Fruit fly (Drosophila melanogaster) whole organism, embryonic: Measurements from ENCODE around the gene CG44158.

Experiments
- Atf6 ChIP-seq: fragments of 200-800 bp; sonication (Bioruptor generic); IDR thresholded peaks from 2 replicates; pipeline ENCODE4 v1.3.6; 2022; ENCODE audit warnings: missing biosample characterization, missing genetic modification characterization
- BEAF-32 ChIP-seq: fragments of 200-800 bp; sonication (Bioruptor generic); optimal IDR thresholded peaks from 3 replicates; lab custom pipeline; 2017; ENCODE audit warnings: missing biosample characterization, missing genetic modification characterization, mild to moderate bottlenecking, moderate library complexity, missing genetic modification reagents
- Blimp-1 ChIP-seq: fragments of 200-800 bp; sonication (Bioruptor generic); optimal IDR thresholded peaks from 3 replicates; lab custom pipeline; 2018; ENCODE audit warnings: missing biosample characterization, missing genetic modification characterization, mild to moderate bottlenecking, moderate library complexity, missing genetic modification reagents
- C15 ChIP-seq: fragments of 200-800 bp; sonication (Bioruptor generic); IDR thresholded peaks from 3 replicates; pipeline ENCODE4 v1.3.6; 2022; ENCODE audit warnings: missing biosample characterization, missing genetic modification characterization
- CG14441 ChIP-seq: fragments of 200-800 bp; sonication (Bioruptor generic); IDR thresholded peaks from 2 replicates; pipeline ENCODE4 v1.3.6; 2022; ENCODE audit warnings: missing biosample characterization, missing genetic modification characterization
- CG18764 ChIP-seq: fragments of 200-800 bp; sonication (Bioruptor generic); optimal IDR thresholded peaks from 3 replicates; lab custom pipeline; 2016; ENCODE audit warnings: missing biosample characterization, missing genetic modification characterization
- CG2129 ChIP-seq: fragments of 200-800 bp; sonication (Bioruptor generic); IDR thresholded peaks from 2 replicates; pipeline ENCODE4 v1.3.6; 2022; ENCODE audit warnings: missing biosample characterization, missing genetic modification characterization; ENCODE audit not compliant: partially characterized antibody
- CG30020 ChIP-seq: fragments of 200-800 bp; optimal IDR thresholded peaks from 2 replicates; lab custom pipeline; 2019; ENCODE audit warnings: missing biosample characterization, mild to moderate bottlenecking, missing genetic modification characterization, moderate library complexity
- CG34422 ChIP-seq: fragments of 200-800 bp; sonication (Bioruptor generic); IDR thresholded peaks from 3 replicates; pipeline ENCODE4 v1.3.6; 2022; ENCODE audit warnings: missing biosample characterization, missing genetic modification characterization
- CG3847 ChIP-seq: fragments of 200-800 bp; sonication (Bioruptor generic); IDR thresholded peaks from 2 replicates; pipeline ENCODE4 v1.3.6; 2022; ENCODE audit warnings: missing biosample characterization, missing genetic modification characterization
- CG7271 ChIP-seq: fragments of 200-800 bp; sonication (Bioruptor generic); optimal IDR thresholded peaks from 2 replicates; lab custom pipeline; 2018; ENCODE audit warnings: missing biosample characterization, mild to moderate bottlenecking, missing genetic modification characterization, moderate library complexity
- CG8281 ChIP-seq: fragments of 200-800 bp; sonication (Bioruptor generic); optimal IDR thresholded peaks from 2 replicates; lab custom pipeline; 2018; ENCODE audit warnings: missing biosample characterization, mild to moderate bottlenecking, missing genetic modification characterization, moderate library complexity
- CG8478 ChIP-seq: fragments of >200 bp; optimal IDR thresholded peaks from 2 replicates; lab custom pipeline; 2018
- CG9727 ChIP-seq: fragments of 200-800 bp; sonication (Bioruptor generic); optimal IDR thresholded peaks from 3 replicates; lab custom pipeline; 2017; ENCODE audit warnings: missing biosample characterization, mild to moderate bottlenecking, missing genetic modification characterization
- Chrac-16 ChIP-seq: fragments of 200-800 bp; sonication (Bioruptor generic); optimal IDR thresholded peaks from 3 replicates; lab custom pipeline; 2016; ENCODE audit warnings: missing biosample characterization, missing genetic modification characterization
- Eip74EF ChIP-seq, 2 experiments: fragments of 200-800 bp in 1 of 2; fragments of >200 bp in 1 of 2; sonication (Bioruptor generic) in 1 of 2; optimal IDR thresholded peaks; 2 replicates each; lab custom pipeline; 2017 to 2019; ENCODE audit warnings: missing biosample characterization in 2 of 2, missing genetic modification characterization in 2 of 2, mild to moderate bottlenecking in 1 of 2, moderate library complexity in 1 of 2
- Ets97D ChIP-seq: fragments of 200-800 bp; sonication (Bioruptor generic); optimal IDR thresholded peaks from 3 replicates; lab custom pipeline; 2016; ENCODE audit warnings: missing biosample characterization, missing genetic modification characterization
- Fer1 ChIP-seq: fragments of 200-800 bp; sonication (Bioruptor generic); optimal IDR thresholded peaks from 2 replicates; lab custom pipeline; 2017; ENCODE audit warnings: missing biosample characterization, mild to moderate bottlenecking, missing genetic modification characterization
- Fer2 ChIP-seq: fragments of 200-800 bp; sonication (Bioruptor generic); optimal IDR thresholded peaks from 2 replicates; lab custom pipeline; 2018; ENCODE audit warnings: missing biosample characterization, mild to moderate bottlenecking, missing genetic modification characterization, moderate library complexity
- HHEX ChIP-seq: fragments of 200-800 bp; sonication (Bioruptor generic); optimal IDR thresholded peaks from 3 replicates; lab custom pipeline; 2017; ENCODE audit warnings: missing biosample characterization, mild to moderate bottlenecking, missing genetic modification characterization, missing genetic modification reagents
- MTF-1 ChIP-seq: fragments of 200-800 bp; sonication (Bioruptor generic); optimal IDR thresholded peaks from 2 replicates; lab custom pipeline; 2018; ENCODE audit warnings: missing biosample characterization, mild to moderate bottlenecking, missing genetic modification characterization, borderline replicate concordance
- NC2α ChIP-seq: fragments of 200-800 bp; sonication (Bioruptor generic); optimal IDR thresholded peaks from 2 replicates; lab custom pipeline; 2016; ENCODE audit warnings: missing biosample characterization, missing genetic modification characterization
- Oli ChIP-seq: fragments of 200-800 bp; sonication (Bioruptor generic); optimal IDR thresholded peaks from 2 replicates; lab custom pipeline; 2018; ENCODE audit warnings: missing biosample characterization, mild to moderate bottlenecking, missing genetic modification characterization, moderate library complexity
- YL-1 ChIP-seq: fragments of 200-800 bp; sonication (Bioruptor generic); optimal IDR thresholded peaks from 3 replicates; lab custom pipeline; 2017; ENCODE audit warnings: missing biosample characterization, mild to moderate bottlenecking, missing genetic modification characterization
- amos ChIP-seq: fragments of 200-800 bp; sonication (Bioruptor generic); IDR thresholded peaks from 2 replicates; pipeline ENCODE4 v1.3.6; 2022; ENCODE audit warnings: missing biosample characterization, missing genetic modification characterization; ENCODE audit not compliant: partially characterized antibody
- aop ChIP-seq: fragments of 200-800 bp; sonication (Bioruptor generic); IDR thresholded peaks from 2 replicates; pipeline ENCODE4 v1.3.6; 2022; ENCODE audit warnings: missing biosample characterization, missing genetic modification characterization
- bbx ChIP-seq: fragments of 200-800 bp; sonication (Bioruptor generic); IDR thresholded peaks from 2 replicates; pipeline ENCODE4 v1.3.6; 2022; ENCODE audit warnings: missing biosample characterization, missing genetic modification characterization; ENCODE audit not compliant: partially characterized antibody
- chif ChIP-seq, 2 experiments: fragments of 200-800 bp; sonication (Bioruptor generic); optimal IDR thresholded peaks; 3 replicates each; lab custom pipeline; 2016; ENCODE audit warnings: missing biosample characterization in 2 of 2, missing genetic modification characterization in 2 of 2
- chinmo ChIP-seq: fragments of 200-800 bp; sonication (Bioruptor generic); IDR thresholded peaks from 4 replicates; pipeline ENCODE4 v1.3.6; 2022; ENCODE audit warnings: missing biosample characterization, missing genetic modification characterization; ENCODE audit not compliant: partially characterized antibody
- corto ChIP-seq: fragments of 200-800 bp; sonication (Bioruptor generic); optimal IDR thresholded peaks from 2 replicates; lab custom pipeline; 2016; ENCODE audit warnings: missing biosample characterization, mild to moderate bottlenecking, missing genetic modification characterization, moderate library complexity
- crp ChIP-seq, 2 experiments: fragments of 200-800 bp; sonication (Bioruptor generic); optimal IDR thresholded peaks; 2 replicates in 1 of 2; 3 replicates in 1 of 2; lab custom pipeline; 2017; ENCODE audit warnings: missing biosample characterization in 2 of 2, missing genetic modification characterization in 2 of 2, mild to moderate bottlenecking in 1 of 2, moderate library complexity in 1 of 2
- dimm ChIP-seq: fragments of 200-800 bp; sonication (Bioruptor generic); IDR thresholded peaks from 2 replicates; pipeline ENCODE4 v1.3.6; 2022; ENCODE audit warnings: missing biosample characterization, missing genetic modification characterization
- dpn ChIP-seq, 2 experiments: fragments of 200-800 bp; sonication (Bioruptor generic); optimal IDR thresholded peaks; 3 replicates each; lab custom pipeline; 2016; ENCODE audit warnings: missing biosample characterization in 2 of 2, missing genetic modification characterization in 2 of 2
- ewg ChIP-seq: fragments of 200-800 bp; sonication (Bioruptor generic); optimal IDR thresholded peaks from 3 replicates; lab custom pipeline; 2017; ENCODE audit warnings: mild to moderate bottlenecking, missing biosample characterization, missing genetic modification reagents, missing genetic modification characterization
- fd3F ChIP-seq: fragments of 200-800 bp; sonication (Bioruptor generic); optimal IDR thresholded peaks from 2 replicates; lab custom pipeline; 2018; ENCODE audit warnings: missing biosample characterization, mild to moderate bottlenecking, missing genetic modification characterization, moderate library complexity
- fru ChIP-seq: fragments of >200 bp; optimal IDR thresholded peaks from 2 replicates; lab custom pipeline; 2017
- ftz-f1 ChIP-seq: fragments of 200-800 bp; sonication (Bioruptor generic); optimal IDR thresholded peaks from 2 replicates; lab custom pipeline; 2016; ENCODE audit warnings: missing biosample characterization, missing genetic modification characterization
- gcm ChIP-seq: fragments of 200-800 bp; sonication (Bioruptor generic); optimal IDR thresholded peaks from 2 replicates; lab custom pipeline; 2019; ENCODE audit warnings: missing biosample characterization, mild to moderate bottlenecking, missing genetic modification characterization, moderate library complexity
- gt ChIP-seq: fragments of 200-800 bp; sonication (Bioruptor generic); IDR thresholded peaks from 2 replicates; pipeline ENCODE4 v1.3.6; 2022; ENCODE audit warnings: missing biosample characterization, missing genetic modification characterization
- insv ChIP-seq, 2 experiments: fragments of 200-800 bp; sonication (Bioruptor generic); optimal IDR thresholded peaks; 3 replicates each; lab custom pipeline; 2016 to 2018; ENCODE audit warnings: missing biosample characterization in 2 of 2, missing genetic modification characterization in 2 of 2
- mam ChIP-seq: fragments of 200-800 bp; sonication (Bioruptor generic); optimal IDR thresholded peaks from 3 replicates; lab custom pipeline; 2016; ENCODE audit warnings: missing biosample characterization, missing genetic modification characterization
- nom ChIP-seq: fragments of 200-800 bp; sonication (Bioruptor generic); optimal IDR thresholded peaks from 2 replicates; lab custom pipeline; 2017; ENCODE audit warnings: missing biosample characterization, missing genetic modification characterization, mild to moderate bottlenecking, moderate library complexity, missing genetic modification reagents
- onecut ChIP-seq: fragments of 200-800 bp; sonication (Bioruptor generic); IDR thresholded peaks from 2 replicates; pipeline ENCODE4 v1.3.6; 2022; ENCODE audit warnings: missing biosample characterization, missing genetic modification characterization
- org-1 ChIP-seq: fragments of 200-800 bp; sonication (Bioruptor generic); optimal IDR thresholded peaks from 2 replicates; lab custom pipeline; 2017; ENCODE audit warnings: missing biosample characterization, missing genetic modification characterization
- pan ChIP-seq, 4 experiments: fragments of >200 bp in 3 of 4; fragments of 200-800 bp in 1 of 4; sonication (Bioruptor generic) in 1 of 4; optimal IDR thresholded peaks in 3 of 4; IDR thresholded peaks in 1 of 4; 2 replicates each; pipeline versions ENCODE4 v1.3.6 to Lab custom; 2017 to 2022; ENCODE audit warnings: missing biosample characterization in 2 of 4, missing genetic modification characterization in 2 of 4, mixed read lengths in 1 of 4
- pzg ChIP-seq: fragments of 200-800 bp; sonication (Bioruptor generic); optimal IDR thresholded peaks from 3 replicates; lab custom pipeline; 2018; ENCODE audit warnings: missing biosample characterization, mild to moderate bottlenecking, missing genetic modification characterization, moderate library complexity
- run ChIP-seq: fragments of 200-800 bp; sonication (Bioruptor generic); optimal IDR thresholded peaks from 3 replicates; lab custom pipeline; 2018; ENCODE audit warnings: missing biosample characterization, mild to moderate bottlenecking, missing genetic modification characterization
- schlank ChIP-seq: fragments of 200-800 bp; sonication (Bioruptor generic); optimal IDR thresholded peaks from 2 replicates; lab custom pipeline; 2018; ENCODE audit warnings: missing biosample characterization, mild to moderate bottlenecking, missing genetic modification characterization
- scrt ChIP-seq: fragments of 200-800 bp; sonication (Bioruptor generic); optimal IDR thresholded peaks from 2 replicates; lab custom pipeline; 2018; ENCODE audit warnings: missing biosample characterization, mild to moderate bottlenecking, missing genetic modification characterization, moderate library complexity
- vfl ChIP-seq: fragments of 200-800 bp; sonication (Bioruptor generic); optimal IDR thresholded peaks from 2 replicates; lab custom pipeline; 2016; ENCODE audit warnings: missing biosample characterization, missing genetic modification characterization

Gene CG44158

dm6 chr3R:18255281-18255680, 46.7 kb downstream of the CG44158 start, which contains the start of the genes Ada2a, Polr2D, Tgs1 and moi (continued):
- TF ChIP-seq run (tag; lab: Kevin White, UChicago), result no peak
- peak; percentile 73; the same call in 1 of the 3 replicates for TF ChIP-seq CG34422
- peak; percentile 23 for TF ChIP-seq Ets97D (GFP tag; lab: Kevin White, UChicago)
- no peak for TF ChIP-seq C15 (GFP tag; lab: Robert Waterston, UW)
- TF ChIP-seq vfl (GFP tag; lab: Kevin White, UChicago), result no peak
- peak; percentile 42; the same call in 1 of the 2 replicates for TF ChIP-seq CG2129 (GFP tag; lab: Robert Waterston, UW)
- peak; percentile 84 for TF ChIP-seq amos (GFP tag; lab: Robert Waterston, UW)
- no peak for TF ChIP-seq dimm (GFP tag; lab: Robert Waterston, UW)
- TF ChIP-seq ftz-f1 (GFP tag; lab: Kevin White, UChicago), result peak; percentile 80
- TF ChIP-seq BEAF-32 (GFP tag; lab: Kevin White, UChicago), result peak; percentile 85
- TF ChIP-seq corto (GFP tag; lab: Kevin White, UChicago), result no peak
- TF ChIP-seq fru, result no peak
- TF ChIP-seq MTF-1 (GFP tag; lab: Kevin White, UChicago), result no peak
- no peak for TF ChIP-seq CG14441
- no peak for TF ChIP-seq nom (GFP tag; lab: Kevin White, UChicago)
- no peak for TF ChIP-seq CG8281 (tag; lab: Kevin White, UChicago)
- peak; percentile 44 for TF ChIP-seq YL-1
- TF ChIP-seq NC2α (GFP tag; lab: Kevin White, UChicago), result no peak
- no peak for TF ChIP-seq scrt (GFP tag; lab: Kevin White, UChicago)
- TF ChIP-seq Eip74EF (GFP tag; optimal IDR thresholded peaks at IDR 0.05; lab: Kevin White, UChicago), result no peak
- peak; percentile 82 for TF ChIP-seq bbx
- no peak for TF ChIP-seq HHEX (GFP tag; lab: Kevin White, UChicago)
- TF ChIP-seq Blimp-1 (GFP tag; lab: Kevin White, UChicago), result no peak
- TF ChIP-seq CG9727 (GFP tag; lab: Kevin White, UChicago), result no peak
- TF ChIP-seq chinmo, result 0 out of 4 replicates have a peak, but pooled peaks have one; percentile 73
- TF ChIP-seq CG8478 (lab: Kevin White, UChicago), result no peak
- no peak for TF ChIP-seq CG18764
- no peak for TF ChIP-seq aop (GFP tag; lab: Robert Waterston, UW)
- TF ChIP-seq chif (GFP tag; optimal IDR thresholded peaks at IDR 0.05; lab: Kevin White, UChicago), result no peak
- no peak for TF ChIP-seq CG30020 (tag; lab: Kevin White, UChicago)
- no peak for TF ChIP-seq insv (GFP tag; optimal IDR thresholded peaks at IDR 0.05; lab: Kevin White, UChicago)
- no peak for TF ChIP-seq ewg (GFP tag; lab: Kevin White, UChicago)
- TF ChIP-seq Oli (tag; lab: Kevin White, UChicago), result no peak
- 0 out of 2 replicates have a peak, but pooled peaks have one; percentile 33 for TF ChIP-seq CG3847
- no peak for TF ChIP-seq crp (GFP tag; optimal IDR thresholded peaks at IDR 0.05; lab: Kevin White, UChicago)
- no peak for TF ChIP-seq schlank (tag; lab: Kevin White, UChicago)
- no peak for TF ChIP-seq Chrac-16 (GFP tag; lab: Kevin White, UChicago)
- TF ChIP-seq dpn (GFP tag; optimal IDR thresholded peaks at IDR 0.05; lab: Kevin White, UChicago), result no peak
- no peak for TF ChIP-seq CG7271 (tag; lab: Kevin White, UChicago)
- TF ChIP-seq gt (GFP tag; lab: Robert Waterston, UW), result no peak
- peak; percentile 72 for TF ChIP-seq pzg (GFP tag; lab: Kevin White, UChicago)
- no peak for TF ChIP-seq org-1 (GFP tag; lab: Kevin White, UChicago)
- no peak for TF ChIP-seq fd3F
- TF ChIP-seq Fer1, result no peak
- TF ChIP-seq Atf6 (GFP tag; lab: Robert Waterston, UW), result no peak
- no peak for TF ChIP-seq pan (optimal IDR thresholded peaks at IDR 0.05; lab: Kevin White, UChicago)
- no peak for TF ChIP-seq pan (GFP tag; optimal IDR thresholded peaks at IDR 0.05 in 1 of 2, IDR thresholded peaks at IDR 0.05 in 1 of 2)
- no peak for TF ChIP-seq Fer2 (tag; lab: Kevin White, UChicago)
- no peak for TF ChIP-seq onecut (GFP tag; lab: Robert Waterston, UW)
- TF ChIP-seq mam (GFP tag; lab: Kevin White, UChicago), result no peak
- TF ChIP-seq gcm (GFP tag; lab: Kevin White, UChicago), result no peak
